Worm (Caenorhabditis elegans) whole organism, L3 larva: ENCODE measurements around the gene wdr-31.

Source experiments
- ceh-9 ChIP-seq: sonication (generic microtip); optimal IDR thresholded peaks from 2 replicates; lab custom pipeline; 2018; ENCODE audit warnings: missing biosample characterization, missing genetic modification characterization
- egl-27 ChIP-seq: sonication (generic microtip); optimal IDR thresholded peaks from 4 replicates; lab custom pipeline; 2017; ENCODE audit warnings: missing biosample characterization, missing genetic modification reagents, missing genetic modification characterization
- fkh-10 ChIP-seq: sonication (generic microtip); optimal IDR thresholded peaks from 2 replicates; lab custom pipeline; 2017; ENCODE audit warnings: missing biosample characterization, missing genetic modification reagents, missing genetic modification characterization
- lin-15B ChIP-seq: fragments of 150-350 bp; optimal IDR thresholded peaks from 2 replicates; lab custom pipeline; 2014; ENCODE audit warnings: missing biosample characterization, missing genetic modification characterization
- nhr-12 ChIP-seq: fragments of 150-350 bp; optimal IDR thresholded peaks from 2 replicates; lab custom pipeline; 2014; ENCODE audit warnings: missing biosample characterization, missing genetic modification characterization
- zag-1 ChIP-seq: fragments of 150-350 bp; optimal IDR thresholded peaks from 2 replicates; lab custom pipeline; 2014; ENCODE audit warnings: missing biosample characterization, missing genetic modification characterization

DNA sequence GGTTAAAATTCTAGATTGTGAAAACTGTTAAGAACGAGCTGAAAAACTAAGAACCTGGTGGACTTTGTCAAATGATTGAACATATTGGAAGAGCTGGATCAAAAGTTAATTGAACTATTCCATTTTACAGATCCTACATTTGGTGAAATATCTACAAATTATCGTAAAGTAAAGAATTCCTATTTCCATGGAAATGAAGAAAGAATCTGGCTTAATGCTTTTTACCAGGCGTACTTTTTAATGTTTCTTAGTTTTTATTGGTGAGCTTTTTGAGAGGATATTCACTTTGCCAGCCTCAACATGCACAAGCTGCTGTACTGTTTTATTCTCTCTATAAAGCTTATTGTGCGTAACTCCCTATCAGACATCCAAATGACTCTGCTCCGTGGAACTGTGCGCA, 42.8 kb upstream of the wdr-31 start, which contains the start of gene F08D12.4:
- no peak for TF ChIP-seq ceh-9
- TF ChIP-seq nhr-12 (tag; lab: Kevin White, UChicago) = no peak
- no peak for TF ChIP-seq zag-1
- TF ChIP-seq lin-15B (tag; lab: Kevin White, UChicago) = no peak
- TF ChIP-seq fkh-10 (GFP tag; lab: Kevin White, UChicago) = no peak
- no peak for TF ChIP-seq egl-27 (tag; lab: Kevin White, UChicago)
